Worm (Caenorhabditis elegans): ENCODE data around the gene tre-3.

- TF ChIP-seq T22C8.4 (GFP tag; IDR thresholded peaks at IDR 0.05) (no peak), flt-1 (GFP tag; IDR thresholded peaks at IDR 0.05) (no peak), ztf-23 (GFP tag; IDR thresholded peaks at IDR 0.05) (no peak), klf-2 (GFP tag; conservative IDR thresholded peaks at IDR 0.05) (no peak), med-1 (GFP tag; optimal IDR thresholded peaks at IDR 0.05; ENCODE audit: insufficient read depth) (no peak), tab-1 (GFP tag; IDR thresholded peaks at IDR 0.05) (0 out of 2 replicates have a peak, but pooled peaks have one; percentile 13)
Observed at ce11 chrV:11705399-11705798, 10.3 kb downstream of the tre-3 start, which contains the start of gene ceh-32.

All from whole organism, midembryonic.